Fruit fly (Drosophila melanogaster) whole organism, embryonic: ENCODE results near the gene CG1024.

ENCODE experiments used
- Aef1 ChIP-seq: fragments of 200-800 bp; sonication (Bioruptor generic); IDR thresholded peaks from 3 replicates; pipeline ENCODE4 v1.3.6; 2022; ENCODE audit warnings: missing biosample characterization, missing genetic modification characterization
- BEAF-32 ChIP-seq: fragments of 200-800 bp; sonication (Bioruptor generic); optimal IDR thresholded peaks from 3 replicates; lab custom pipeline; 2017; ENCODE audit warnings: missing biosample characterization, missing genetic modification characterization, mild to moderate bottlenecking, moderate library complexity, missing genetic modification reagents
- CG10209 ChIP-seq: fragments of 200-800 bp; sonication (Bioruptor generic); optimal IDR thresholded peaks from 3 replicates; lab custom pipeline; 2017; ENCODE audit warnings: missing biosample characterization, mild to moderate bottlenecking, missing genetic modification characterization, missing genetic modification reagents
- CG10462 ChIP-seq: fragments of 200-800 bp; sonication (Bioruptor generic); optimal IDR thresholded peaks from 2 replicates; lab custom pipeline; 2016; ENCODE audit warnings: missing biosample characterization, missing genetic modification characterization
- CG10565 ChIP-seq: fragments of 200-800 bp; sonication (Bioruptor generic); optimal IDR thresholded peaks from 3 replicates; lab custom pipeline; 2016; ENCODE audit warnings: missing biosample characterization, mild to moderate bottlenecking, missing genetic modification characterization
- CG11085 ChIP-seq: fragments of 200-800 bp; sonication (Bioruptor generic); IDR thresholded peaks from 2 replicates; pipeline ENCODE4 v1.3.6; 2022; ENCODE audit warnings: missing biosample characterization, missing genetic modification characterization
- CG11398 ChIP-seq: fragments of 200-800 bp; sonication (Bioruptor generic); optimal IDR thresholded peaks from 2 replicates; lab custom pipeline; 2016; ENCODE audit warnings: missing biosample characterization, missing genetic modification characterization
- CG11695 ChIP-seq: fragments of 200-800 bp; sonication (Bioruptor generic); IDR thresholded peaks from 3 replicates; pipeline ENCODE4 v1.3.6; 2022; ENCODE audit warnings: missing biosample characterization, missing genetic modification characterization
- CG13424 ChIP-seq: fragments of 200-800 bp; sonication (Bioruptor generic); optimal IDR thresholded peaks from 2 replicates; lab custom pipeline; 2019; ENCODE audit warnings: missing biosample characterization, mild to moderate bottlenecking, missing genetic modification characterization, moderate library complexity
- CG14860 ChIP-seq: fragments of 200-800 bp; sonication (Bioruptor generic); IDR thresholded peaks from 3 replicates; pipeline ENCODE4 v1.3.6; 2022; ENCODE audit warnings: missing biosample characterization, missing genetic modification characterization; ENCODE audit not compliant: partially characterized antibody
- CG1602 ChIP-seq: fragments of 200-800 bp; sonication (Bioruptor generic); optimal IDR thresholded peaks from 3 replicates; lab custom pipeline; 2016; ENCODE audit warnings: missing biosample characterization, missing genetic modification characterization
- CG17829 ChIP-seq: fragments of 200-800 bp; optimal IDR thresholded peaks from 2 replicates; lab custom pipeline; 2019; ENCODE audit warnings: missing biosample characterization, mild to moderate bottlenecking, missing genetic modification characterization, moderate library complexity
- CG17912 ChIP-seq: fragments of 200-800 bp; sonication (Bioruptor generic); optimal IDR thresholded peaks from 2 replicates; lab custom pipeline; 2018; ENCODE audit warnings: missing biosample characterization, mild to moderate bottlenecking, missing genetic modification characterization
- CG18764 ChIP-seq: fragments of 200-800 bp; sonication (Bioruptor generic); optimal IDR thresholded peaks from 3 replicates; lab custom pipeline; 2016; ENCODE audit warnings: missing biosample characterization, missing genetic modification characterization
- CG31224 ChIP-seq: fragments of 200-800 bp; sonication (Bioruptor generic); IDR thresholded peaks from 2 replicates; pipeline ENCODE4 v1.3.6; 2022; ENCODE audit warnings: missing biosample characterization, missing genetic modification characterization
- CG34224 ChIP-seq: fragments of 200-800 bp; sonication (Bioruptor generic); IDR thresholded peaks from 3 replicates; pipeline ENCODE4 v1.3.6; 2022; ENCODE audit warnings: missing biosample characterization, missing genetic modification characterization; ENCODE audit not compliant: partially characterized antibody
- CG4404 ChIP-seq: fragments of 200-800 bp; sonication (Bioruptor generic); IDR thresholded peaks from 2 replicates; pipeline ENCODE4 v1.3.6; 2022; ENCODE audit warnings: missing biosample characterization, missing genetic modification characterization
- CG9609 ChIP-seq: fragments of 200-800 bp; sonication (Bioruptor generic); optimal IDR thresholded peaks from 3 replicates; lab custom pipeline; 2016; ENCODE audit warnings: missing biosample characterization, missing genetic modification characterization
- CG9876 ChIP-seq: fragments of 200-800 bp; sonication (Bioruptor generic); optimal IDR thresholded peaks from 2 replicates; lab custom pipeline; 2016; ENCODE audit warnings: missing biosample characterization, missing genetic modification characterization
- Camta ChIP-seq: fragments of 200-800 bp; sonication (Bioruptor generic); optimal IDR thresholded peaks from 2 replicates; lab custom pipeline; 2016; ENCODE audit warnings: missing biosample characterization, missing genetic modification characterization
- Dref ChIP-seq: fragments of 200-800 bp; sonication (Bioruptor generic); IDR thresholded peaks from 2 replicates; pipeline ENCODE4 v1.3.6; 2022; ENCODE audit warnings: missing biosample characterization, missing genetic modification characterization
- Drgx ChIP-seq: fragments of 200-800 bp; sonication (Bioruptor generic); IDR thresholded peaks from 2 replicates; pipeline ENCODE4 v1.3.6; 2022; ENCODE audit warnings: missing biosample characterization, missing genetic modification characterization
- E2f1 ChIP-seq: fragments of 200-800 bp; sonication (Bioruptor generic); IDR thresholded peaks from 2 replicates; pipeline ENCODE4 v1.3.6; 2022; ENCODE audit warnings: missing biosample characterization, missing genetic modification characterization
- Fer3 ChIP-seq: fragments of 200-800 bp; sonication (Bioruptor generic); optimal IDR thresholded peaks from 2 replicates; lab custom pipeline; 2018; ENCODE audit warnings: missing biosample characterization, mild to moderate bottlenecking, missing genetic modification characterization, moderate library complexity
- Gsc ChIP-seq: fragments of 200-800 bp; sonication (Bioruptor generic); IDR thresholded peaks from 2 replicates; pipeline ENCODE4 v1.3.6; 2022; ENCODE audit warnings: missing biosample characterization, missing genetic modification characterization
- HLH4C ChIP-seq: fragments of 200-800 bp; sonication (Bioruptor generic); IDR thresholded peaks from 3 replicates; pipeline ENCODE4 v1.3.6; 2022; ENCODE audit warnings: missing biosample characterization, missing genetic modification characterization; ENCODE audit not compliant: partially characterized antibody
- HLH54F ChIP-seq: fragments of 200-800 bp; sonication (Bioruptor generic); optimal IDR thresholded peaks from 3 replicates; lab custom pipeline; 2016; ENCODE audit warnings: missing biosample characterization, missing genetic modification characterization
- HmgZ ChIP-seq: fragments of 200-800 bp; sonication (Bioruptor generic); optimal IDR thresholded peaks from 2 replicates; lab custom pipeline; 2018; ENCODE audit warnings: missing biosample characterization, mild to moderate bottlenecking, missing genetic modification characterization
- Hr78 ChIP-seq, 2 experiments: fragments of 200-800 bp in 1 of 2; fragments of >200 bp in 1 of 2; sonication (Bioruptor generic) in 1 of 2; optimal IDR thresholded peaks; 2 replicates each; lab custom pipeline; 2017 to 2019; ENCODE audit warnings: missing biosample characterization in 2 of 2, missing genetic modification characterization in 2 of 2, mild to moderate bottlenecking in 1 of 2, moderate library complexity in 1 of 2
- Jarid2 ChIP-seq: fragments of 200-800 bp; sonication (Bioruptor generic); optimal IDR thresholded peaks from 3 replicates; lab custom pipeline; 2017; ENCODE audit warnings: mild to moderate bottlenecking, missing biosample characterization, missing genetic modification reagents, missing genetic modification characterization
- Sin3A ChIP-seq: fragments of >200 bp; optimal IDR thresholded peaks from 2 replicates; lab custom pipeline; 2018
- Spps ChIP-seq: fragments of 200-800 bp; sonication (Bioruptor generic); optimal IDR thresholded peaks from 2 replicates; lab custom pipeline; 2018; ENCODE audit warnings: missing biosample characterization, mild to moderate bottlenecking, missing genetic modification characterization
- Taf1 ChIP-seq: fragments of 200-800 bp; sonication (Bioruptor generic); IDR thresholded peaks from 2 replicates; pipeline ENCODE4 v1.3.6; 2022; ENCODE audit warnings: missing biosample characterization, missing genetic modification characterization
- ase ChIP-seq: fragments of 200-800 bp; sonication (Bioruptor generic); IDR thresholded peaks from 3 replicates; pipeline ENCODE4 v1.3.6; 2022; ENCODE audit warnings: missing biosample characterization, missing genetic modification characterization
- bowl ChIP-seq: fragments of 200-800 bp; sonication (Bioruptor generic); IDR thresholded peaks from 2 replicates; pipeline ENCODE4 v1.3.6; 2022; ENCODE audit warnings: missing biosample characterization, missing genetic modification characterization
- corto ChIP-seq: fragments of 200-800 bp; sonication (Bioruptor generic); optimal IDR thresholded peaks from 2 replicates; lab custom pipeline; 2016; ENCODE audit warnings: missing biosample characterization, mild to moderate bottlenecking, missing genetic modification characterization, moderate library complexity
- gt ChIP-seq: fragments of 200-800 bp; sonication (Bioruptor generic); IDR thresholded peaks from 2 replicates; pipeline ENCODE4 v1.3.6; 2022; ENCODE audit warnings: missing biosample characterization, missing genetic modification characterization
- kah ChIP-seq: fragments of 200-800 bp; sonication (Bioruptor generic); optimal IDR thresholded peaks from 2 replicates; lab custom pipeline; 2018; ENCODE audit warnings: missing biosample characterization, mild to moderate bottlenecking, missing genetic modification characterization
- knrl ChIP-seq: fragments of 200-800 bp; sonication (Bioruptor generic); IDR thresholded peaks from 3 replicates; pipeline ENCODE4 v1.3.6; 2022; ENCODE audit warnings: missing biosample characterization, missing genetic modification characterization; ENCODE audit not compliant: partially characterized antibody
- lov ChIP-seq, 2 experiments: fragments of 200-800 bp in 1 of 2; fragments of >200 bp in 1 of 2; sonication (Bioruptor generic) in 1 of 2; IDR thresholded peaks in 1 of 2; optimal IDR thresholded peaks in 1 of 2; 2 replicates in 1 of 2; 3 replicates in 1 of 2; pipeline versions ENCODE4 v1.3.6 to Lab custom; 2017 to 2022; ENCODE audit warnings: missing biosample characterization in 1 of 2, missing genetic modification characterization in 1 of 2
- luna ChIP-seq: fragments of 200-800 bp; sonication (Bioruptor generic); optimal IDR thresholded peaks from 2 replicates; lab custom pipeline; 2016; ENCODE audit warnings: missing biosample characterization, missing genetic modification characterization
- maf-S ChIP-seq: fragments of 200-800 bp; sonication (Bioruptor generic); optimal IDR thresholded peaks from 2 replicates; lab custom pipeline; 2016; ENCODE audit warnings: missing biosample characterization, missing genetic modification characterization
- nerfin-2 ChIP-seq: fragments of 200-800 bp; sonication (Bioruptor generic); IDR thresholded peaks from 2 replicates; pipeline ENCODE4 v1.3.6; 2022; ENCODE audit warnings: missing biosample characterization, missing genetic modification characterization; ENCODE audit not compliant: partially characterized antibody
- phol ChIP-seq: fragments of 200-800 bp; sonication (Bioruptor generic); optimal IDR thresholded peaks from 3 replicates; lab custom pipeline; 2018; ENCODE audit warnings: missing biosample characterization, mild to moderate bottlenecking, missing genetic modification characterization, moderate library complexity
- pnt ChIP-seq: fragments of 200-800 bp; sonication (Bioruptor generic); optimal IDR thresholded peaks from 3 replicates; lab custom pipeline; 2016; ENCODE audit warnings: missing biosample characterization, missing genetic modification characterization
- prd ChIP-seq, 3 experiments: fragments of >200 bp in 2 of 3; fragments of 200-800 bp in 1 of 3; sonication (Bioruptor generic) in 1 of 3; optimal IDR thresholded peaks in 2 of 3; IDR thresholded peaks in 1 of 3; 2 replicates in 2 of 3; 3 replicates in 1 of 3; pipeline versions ENCODE4 v1.3.6 to Lab custom; 2017 to 2022; ENCODE audit warnings: missing biosample characterization in 1 of 3, missing genetic modification characterization in 1 of 3
- ro ChIP-seq: fragments of 200-800 bp; sonication (Bioruptor generic); IDR thresholded peaks from 2 replicates; pipeline ENCODE4 v1.3.6; 2022; ENCODE audit warnings: missing biosample characterization, missing genetic modification characterization
- slou ChIP-seq: fragments of 200-800 bp; sonication (Bioruptor generic); optimal IDR thresholded peaks from 3 replicates; lab custom pipeline; 2016; ENCODE audit warnings: missing biosample characterization, missing genetic modification characterization
- so ChIP-seq: fragments of 200-800 bp; sonication (Bioruptor generic); IDR thresholded peaks from 3 replicates; pipeline ENCODE4 v1.3.6; 2022; ENCODE audit warnings: missing biosample characterization, missing genetic modification characterization
- yki ChIP-seq: fragments of >200 bp; optimal IDR thresholded peaks from 3 replicates; lab custom pipeline; 2018

CG1024 gene

DNA sequence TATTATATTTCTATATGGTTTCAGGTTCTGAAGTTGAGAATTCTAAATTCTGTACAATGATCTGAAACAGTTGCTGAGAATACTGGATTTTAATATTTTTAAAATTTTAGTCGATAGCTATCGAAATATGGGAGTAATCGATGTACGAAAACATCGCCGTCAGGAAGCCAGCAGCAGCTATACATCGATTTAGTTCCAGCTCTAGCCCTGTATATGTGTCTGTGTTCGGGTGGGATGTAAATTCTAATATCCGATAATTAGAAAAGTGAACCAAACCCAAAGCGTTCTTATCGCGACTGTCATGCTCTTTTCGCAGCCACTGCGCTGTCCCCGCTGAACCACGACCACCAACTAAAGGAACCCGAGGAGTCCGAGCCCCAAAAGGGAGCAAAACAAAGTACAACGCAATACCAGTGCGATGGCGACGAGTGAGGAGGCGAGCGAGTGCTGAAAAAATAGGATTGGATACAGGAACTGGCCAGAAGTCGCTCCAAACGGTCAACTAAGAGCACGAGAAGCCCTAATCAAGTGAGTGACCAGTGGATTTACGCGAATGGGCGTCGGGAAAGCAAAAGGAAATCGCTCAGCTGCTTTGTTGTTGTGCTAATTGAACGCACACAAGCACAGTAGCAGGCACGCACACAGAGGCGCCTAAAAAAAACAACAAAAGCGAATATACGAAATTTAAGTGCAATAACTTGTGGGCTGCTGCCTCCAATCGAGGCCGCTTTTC lies 2.8 kb upstream of the CG1024 start, which contains the start of gene gzl (continued):
- TF ChIP-seq Spps (no peak), HLH54F (GFP tag; lab: Kevin White, UChicago) (no peak), CG10565 (GFP tag; lab: Kevin White, UChicago) (no peak), nerfin-2 (GFP tag; lab: Robert Waterston, UW) (peak; percentile 94), CG9876 (GFP tag; lab: Kevin White, UChicago) (no peak), so (no peak), Aef1 (GFP tag; lab: Robert Waterston, UW) (peak; percentile 31; the same call in 1 of the 3 replicates), CG4404 (GFP tag; lab: Robert Waterston, UW) (no peak), CG18764 (GFP tag; lab: Kevin White, UChicago) (no peak), CG11695 (GFP tag; lab: Robert Waterston, UW) (no peak), ase (GFP tag; lab: Robert Waterston, UW) (no peak), corto (no peak), CG17829 (tag; lab: Kevin White, UChicago) (peak; percentile 21), CG9609 (GFP tag; lab: Kevin White, UChicago) (no peak), prd (optimal IDR thresholded peaks at IDR 0.05; lab: Kevin White, UChicago) (no peak), prd (GFP tag; IDR thresholded peaks at IDR 0.05; lab: Robert Waterston, UW) (no peak), Jarid2 (no peak), HLH4C (GFP tag; lab: Robert Waterston, UW) (peak; percentile 96), kah (GFP tag; lab: Kevin White, UChicago) (no peak), Gsc (GFP tag; lab: Robert Waterston, UW) (no peak), CG10209 (no peak), phol (peak; percentile 20), Sin3A (lab: Kevin White, UChicago) (peak; percentile 8), CG31224 (GFP tag; lab: Robert Waterston, UW) (no peak), BEAF-32 (peak; percentile 95), CG13424 (tag; lab: Kevin White, UChicago) (no peak), Taf1 (no peak), lov (optimal IDR thresholded peaks at IDR 0.05; lab: Kevin White, UChicago) (no peak), lov (GFP tag; IDR thresholded peaks at IDR 0.05; lab: Robert Waterston, UW) (no peak), CG11085 (GFP tag; lab: Robert Waterston, UW) (no peak), bowl (GFP tag; lab: Robert Waterston, UW) (no peak), CG11398 (GFP tag; lab: Kevin White, UChicago) (no peak), gt (no peak), Dref (GFP tag; lab: Robert Waterston, UW) (peak; percentile 97), Drgx (GFP tag; lab: Robert Waterston, UW) (no peak), Fer3 (tag; lab: Kevin White, UChicago) (no peak), slou (no peak), luna (GFP tag; lab: Kevin White, UChicago) (no peak), E2f1 (GFP tag; lab: Robert Waterston, UW) (no peak), CG14860 (GFP tag; lab: Robert Waterston, UW) (peak; percentile 96), maf-S (GFP tag; lab: Kevin White, UChicago) (no peak), Hr78 (GFP tag; optimal IDR thresholded peaks at IDR 0.05; lab: Kevin White, UChicago) (no peak), CG10462 (GFP tag; lab: Kevin White, UChicago) (no peak), knrl (peak; percentile 96), yki (lab: Kevin White, UChicago) (no peak), CG1602 (no peak), Camta (GFP tag; lab: Kevin White, UChicago) (no peak), CG34224 (GFP tag; lab: Robert Waterston, UW) (peak; percentile 96), HmgZ (tag; lab: Kevin White, UChicago) (peak; percentile 25), pnt (GFP tag; lab: Kevin White, UChicago) (no peak), ro (GFP tag; lab: Robert Waterston, UW) (no peak), CG17912 (peak; percentile 1)
